Fruit fly (Drosophila melanogaster) whole organism, embryonic: Measurements from ENCODE around the gene Hydr2.
"Not testable (repeated sequence)": the region's sequence is repeated elsewhere in the genome, so short reads cannot be mapped to it uniquely, and the experiment has no call there.

Source experiments
- ATbp ChIP-seq: fragments of 200-800 bp; sonication (Bioruptor generic); optimal IDR thresholded peaks from 2 replicates; lab custom pipeline; 2017; ENCODE audit warnings: missing biosample characterization, mild to moderate bottlenecking, missing genetic modification characterization, missing genetic modification reagents
- Atf6 ChIP-seq: fragments of 200-800 bp; sonication (Bioruptor generic); IDR thresholded peaks from 2 replicates; pipeline ENCODE4 v1.3.6; 2022; ENCODE audit warnings: missing biosample characterization, missing genetic modification characterization
- BEAF-32 ChIP-seq: fragments of 200-800 bp; sonication (Bioruptor generic); optimal IDR thresholded peaks from 3 replicates; lab custom pipeline; 2017; ENCODE audit warnings: missing biosample characterization, missing genetic modification characterization, mild to moderate bottlenecking, moderate library complexity, missing genetic modification reagents
- BtbVII ChIP-seq: fragments of 200-800 bp; sonication (Bioruptor generic); optimal IDR thresholded peaks from 3 replicates; lab custom pipeline; 2017; ENCODE audit warnings: missing biosample characterization, mild to moderate bottlenecking, missing genetic modification characterization
- CG11456 ChIP-seq: fragments of 200-800 bp; sonication (Bioruptor generic); IDR thresholded peaks from 3 replicates; pipeline ENCODE4 v1.3.6; 2022; ENCODE audit warnings: missing biosample characterization, missing genetic modification characterization
- CG12769 ChIP-seq: fragments of 200-800 bp; sonication (Bioruptor generic); optimal IDR thresholded peaks from 2 replicates; lab custom pipeline; 2019; ENCODE audit warnings: missing biosample characterization, mild to moderate bottlenecking, missing genetic modification characterization, moderate library complexity
- CG14014 ChIP-seq: fragments of 200-800 bp; sonication (Bioruptor generic); IDR thresholded peaks from 2 replicates; pipeline ENCODE4 v1.3.6; 2022; ENCODE audit warnings: missing biosample characterization, missing genetic modification characterization
- CG15011 ChIP-seq: fragments of 200-800 bp; sonication (Bioruptor generic); optimal IDR thresholded peaks from 3 replicates; lab custom pipeline; 2018; ENCODE audit warnings: missing biosample characterization, mild to moderate bottlenecking, missing genetic modification characterization
- CG15514 ChIP-seq: fragments of 200-800 bp; sonication (Bioruptor generic); optimal IDR thresholded peaks from 3 replicates; lab custom pipeline; 2017; ENCODE audit warnings: missing biosample characterization, missing genetic modification characterization, mild to moderate bottlenecking, moderate library complexity, missing genetic modification reagents
- CG16863 ChIP-seq: fragments of 200-800 bp; sonication (Bioruptor generic); optimal IDR thresholded peaks from 3 replicates; lab custom pipeline; 2016; ENCODE audit warnings: missing biosample characterization, missing genetic modification characterization
- CG17186 ChIP-seq: fragments of 200-800 bp; sonication (Bioruptor generic); optimal IDR thresholded peaks from 3 replicates; lab custom pipeline; 2017; ENCODE audit warnings: missing biosample characterization, missing genetic modification reagents, missing genetic modification characterization
- CG17359 ChIP-seq: fragments of 200-800 bp; sonication (Bioruptor generic); optimal IDR thresholded peaks from 3 replicates; lab custom pipeline; 2018; ENCODE audit warnings: missing biosample characterization, mild to moderate bottlenecking, missing genetic modification characterization, moderate library complexity
- CG2678 ChIP-seq: fragments of 200-800 bp; sonication (Bioruptor generic); optimal IDR thresholded peaks from 3 replicates; lab custom pipeline; 2019; ENCODE audit warnings: missing biosample characterization, mild to moderate bottlenecking, missing genetic modification characterization, moderate library complexity
- CG2875 ChIP-seq: fragments of 200-800 bp; sonication (Bioruptor generic); optimal IDR thresholded peaks from 2 replicates; lab custom pipeline; 2017; ENCODE audit warnings: missing biosample characterization, mild to moderate bottlenecking, missing genetic modification characterization, missing genetic modification reagents
- CG31224 ChIP-seq: fragments of 200-800 bp; sonication (Bioruptor generic); IDR thresholded peaks from 2 replicates; pipeline ENCODE4 v1.3.6; 2022; ENCODE audit warnings: missing biosample characterization, missing genetic modification characterization
- CG33557 ChIP-seq: fragments of 200-800 bp; sonication (Bioruptor generic); optimal IDR thresholded peaks from 2 replicates; lab custom pipeline; 2019; ENCODE audit warnings: missing biosample characterization, mild to moderate bottlenecking, missing genetic modification characterization, moderate library complexity
- CG3838 ChIP-seq: fragments of 200-800 bp; sonication (Bioruptor generic); optimal IDR thresholded peaks from 3 replicates; lab custom pipeline; 2016; ENCODE audit warnings: missing biosample characterization, missing genetic modification characterization
- CG4617 ChIP-seq: fragments of 200-800 bp; sonication (Bioruptor generic); optimal IDR thresholded peaks from 3 replicates; lab custom pipeline; 2016; ENCODE audit warnings: missing biosample characterization, missing genetic modification characterization, borderline replicate concordance
- CG6813 ChIP-seq: fragments of 200-800 bp; sonication (Bioruptor generic); optimal IDR thresholded peaks from 2 replicates; lab custom pipeline; 2017; ENCODE audit warnings: missing biosample characterization, missing genetic modification characterization, mild to moderate bottlenecking, moderate library complexity, missing genetic modification reagents
- CG8290 ChIP-seq, 3 experiments: fragments of 200-800 bp; sonication (Bioruptor generic); optimal IDR thresholded peaks; 2 replicates each; lab custom pipeline; 2016 to 2019; ENCODE audit warnings: missing biosample characterization in 3 of 3, missing genetic modification characterization in 3 of 3, mild to moderate bottlenecking in 2 of 3, moderate library complexity in 1 of 3
- CG9797 ChIP-seq: fragments of 200-800 bp; sonication (Bioruptor generic); optimal IDR thresholded peaks from 3 replicates; lab custom pipeline; 2018; ENCODE audit warnings: missing biosample characterization, mild to moderate bottlenecking, missing genetic modification characterization
- Dp ChIP-seq: fragments of 200-800 bp; sonication (Bioruptor generic); optimal IDR thresholded peaks from 2 replicates; lab custom pipeline; 2018; ENCODE audit warnings: missing biosample characterization, mild to moderate bottlenecking, missing genetic modification characterization, moderate library complexity
- Fer1 ChIP-seq: fragments of 200-800 bp; sonication (Bioruptor generic); optimal IDR thresholded peaks from 2 replicates; lab custom pipeline; 2017; ENCODE audit warnings: missing biosample characterization, mild to moderate bottlenecking, missing genetic modification characterization
- Hmr ChIP-seq: fragments of 200-800 bp; sonication (Bioruptor generic); optimal IDR thresholded peaks from 3 replicates; lab custom pipeline; 2017; ENCODE audit warnings: mild to moderate bottlenecking, missing biosample characterization, missing genetic modification reagents, missing genetic modification characterization
- Jarid2 ChIP-seq: fragments of 200-800 bp; sonication (Bioruptor generic); optimal IDR thresholded peaks from 3 replicates; lab custom pipeline; 2017; ENCODE audit warnings: mild to moderate bottlenecking, missing biosample characterization, missing genetic modification reagents, missing genetic modification characterization
- MESR4 ChIP-seq: fragments of 200-800 bp; sonication (Bioruptor generic); optimal IDR thresholded peaks from 2 replicates; lab custom pipeline; 2018; ENCODE audit warnings: missing biosample characterization, mild to moderate bottlenecking, missing genetic modification characterization, moderate library complexity
- Mad ChIP-seq: fragments of 200-800 bp; sonication (Bioruptor generic); optimal IDR thresholded peaks from 2 replicates; lab custom pipeline; 2016; ENCODE audit warnings: missing biosample characterization, missing genetic modification characterization
- Med ChIP-seq: fragments of 200-800 bp; sonication (Bioruptor generic); peaks from one replicate; lab custom pipeline; 2016; ENCODE audit warnings: missing biosample characterization, missing genetic modification characterization, mild to moderate bottlenecking, inconsistent platforms, moderate library complexity
- PHDP ChIP-seq: fragments of 200-800 bp; sonication (Bioruptor generic); optimal IDR thresholded peaks from 3 replicates; lab custom pipeline; 2018; ENCODE audit warnings: missing biosample characterization, mild to moderate bottlenecking, missing genetic modification characterization, moderate library complexity
- YL-1 ChIP-seq: fragments of 200-800 bp; sonication (Bioruptor generic); optimal IDR thresholded peaks from 3 replicates; lab custom pipeline; 2017; ENCODE audit warnings: missing biosample characterization, mild to moderate bottlenecking, missing genetic modification characterization
- ara ChIP-seq: fragments of 200-800 bp; sonication (Bioruptor generic); IDR thresholded peaks from 2 replicates; pipeline ENCODE4 v1.3.6; 2022; ENCODE audit warnings: missing biosample characterization, missing genetic modification characterization
- caup ChIP-seq: fragments of 200-800 bp; sonication (Bioruptor generic); optimal IDR thresholded peaks from 3 replicates; lab custom pipeline; 2017; ENCODE audit warnings: missing biosample characterization, mild to moderate bottlenecking, missing genetic modification characterization, moderate library complexity; ENCODE audit not compliant: severe bottlenecking
- da ChIP-seq: fragments of 200-800 bp; sonication (Bioruptor generic); optimal IDR thresholded peaks from 2 replicates; lab custom pipeline; 2016; ENCODE audit warnings: missing biosample characterization, missing genetic modification characterization
- ewg ChIP-seq: fragments of 200-800 bp; sonication (Bioruptor generic); optimal IDR thresholded peaks from 3 replicates; lab custom pipeline; 2017; ENCODE audit warnings: mild to moderate bottlenecking, missing biosample characterization, missing genetic modification reagents, missing genetic modification characterization
- fd3F ChIP-seq: fragments of 200-800 bp; sonication (Bioruptor generic); optimal IDR thresholded peaks from 2 replicates; lab custom pipeline; 2018; ENCODE audit warnings: missing biosample characterization, mild to moderate bottlenecking, missing genetic modification characterization, moderate library complexity
- fu2 ChIP-seq: fragments of 200-800 bp; sonication (Bioruptor generic); optimal IDR thresholded peaks from 2 replicates; lab custom pipeline; 2016; ENCODE audit warnings: missing biosample characterization, missing genetic modification characterization
- gfzf ChIP-seq: fragments of 200-800 bp; sonication (Bioruptor generic); optimal IDR thresholded peaks from 2 replicates; lab custom pipeline; 2016; ENCODE audit warnings: missing biosample characterization, mild to moderate bottlenecking, missing genetic modification characterization, moderate library complexity
- grn ChIP-seq: fragments of 200-800 bp; sonication (Bioruptor generic); optimal IDR thresholded peaks from 3 replicates; lab custom pipeline; 2017; ENCODE audit warnings: missing biosample characterization, missing genetic modification characterization
- h ChIP-seq: fragments of >200 bp; optimal IDR thresholded peaks from 2 replicates; lab custom pipeline; 2017
- lab ChIP-seq: fragments of 200-800 bp; sonication (Bioruptor generic); optimal IDR thresholded peaks from 3 replicates; lab custom pipeline; 2017; ENCODE audit warnings: missing biosample characterization, missing genetic modification characterization, mild to moderate bottlenecking, moderate library complexity, missing genetic modification reagents
- nau ChIP-seq: fragments of 200-800 bp; sonication (Bioruptor generic); optimal IDR thresholded peaks from 3 replicates; lab custom pipeline; 2017; ENCODE audit warnings: missing biosample characterization, mild to moderate bottlenecking, missing genetic modification characterization, missing genetic modification reagents
- nom ChIP-seq: fragments of 200-800 bp; sonication (Bioruptor generic); optimal IDR thresholded peaks from 2 replicates; lab custom pipeline; 2017; ENCODE audit warnings: missing biosample characterization, missing genetic modification characterization, mild to moderate bottlenecking, moderate library complexity, missing genetic modification reagents
- odd ChIP-seq: fragments of 200-800 bp; sonication (Bioruptor generic); optimal IDR thresholded peaks from 2 replicates; lab custom pipeline; 2017; ENCODE audit warnings: missing biosample characterization, mild to moderate bottlenecking, missing genetic modification characterization
- pzg ChIP-seq: fragments of 200-800 bp; sonication (Bioruptor generic); optimal IDR thresholded peaks from 3 replicates; lab custom pipeline; 2018; ENCODE audit warnings: missing biosample characterization, mild to moderate bottlenecking, missing genetic modification characterization, moderate library complexity
- sens ChIP-seq: fragments of 200-800 bp; sonication (Bioruptor generic); peaks from one replicate; lab custom pipeline; 2016; ENCODE audit warnings: missing biosample characterization, missing genetic modification characterization
- sqz ChIP-seq: fragments of 200-800 bp; sonication (Bioruptor generic); optimal IDR thresholded peaks from 3 replicates; lab custom pipeline; 2018; ENCODE audit warnings: missing biosample characterization, mild to moderate bottlenecking, missing genetic modification characterization
- wek ChIP-seq: fragments of 200-800 bp; sonication (Bioruptor generic); optimal IDR thresholded peaks from 3 replicates; lab custom pipeline; 2018; ENCODE audit warnings: missing biosample characterization, mild to moderate bottlenecking, missing genetic modification characterization, moderate library complexity

Gene Hydr2

dm6 chr2L:3163490-3163889 lies at the start of gene Hydr2:
Gene Hydr2, plus strand, starts transcription at chr2L:3163645.
- TF ChIP-seq sqz: peak; percentile 78
- TF ChIP-seq pzg (GFP tag; lab: Kevin White, UChicago): peak; percentile 36
- peak; percentile 33 for TF ChIP-seq Dp
- not testable (repeated sequence) for TF ChIP-seq CG8290 (GFP tag; optimal IDR thresholded peaks at IDR 0.05; lab: Kevin White, UChicago)
- TF ChIP-seq CG8290 (tag; optimal IDR thresholded peaks at IDR 0.05; lab: Kevin White, UChicago): peak in 1 of 2 experiments; percentile 17
- TF ChIP-seq ewg: peak; percentile 59
- TF ChIP-seq Jarid2: peak; percentile 72
- peak; percentile 25 for TF ChIP-seq CG9797 (GFP tag; lab: Kevin White, UChicago)
- peak; percentile 70 for TF ChIP-seq MESR4 (GFP tag; lab: Kevin White, UChicago)
- TF ChIP-seq sens: peak; percentile 27
- peak; percentile 46 for TF ChIP-seq BEAF-32
- TF ChIP-seq nom (GFP tag; lab: Kevin White, UChicago): peak; percentile 25
- peak; percentile 34 for TF ChIP-seq YL-1 (GFP tag; lab: Kevin White, UChicago)
- peak; percentile 16 for TF ChIP-seq CG4617 (GFP tag; lab: Kevin White, UChicago)
- peak; percentile 24 for TF ChIP-seq Fer1 (GFP tag; lab: Kevin White, UChicago)
- TF ChIP-seq gfzf (GFP tag; lab: Kevin White, UChicago): peak; percentile 54
- TF ChIP-seq Med (GFP tag; lab: Kevin White, UChicago): peak; percentile 11
- TF ChIP-seq CG17186: peak; percentile 12
- TF ChIP-seq, all 482 proteins: peak for 17; not testable (repeated sequence) for 465

- TF ChIP-seq grn (GFP tag; lab: Kevin White, UChicago): no peak
- peak; percentile 42 for TF ChIP-seq Hmr (GFP tag; lab: Kevin White, UChicago)
- 0 out of 2 replicates have a peak, but pooled peaks have one; percentile 34 for TF ChIP-seq Atf6 (GFP tag; lab: Robert Waterston, UW)
- peak; percentile 70 for TF ChIP-seq lab (GFP tag; lab: Kevin White, UChicago)
- peak; percentile 29 for TF ChIP-seq CG6813 (GFP tag; lab: Kevin White, UChicago)
- TF ChIP-seq h (lab: Kevin White, UChicago): no peak
- no peak for TF ChIP-seq CG16863 (GFP tag; lab: Kevin White, UChicago)
- 0 out of 3 replicates have a peak, but pooled peaks have one; percentile 11 for TF ChIP-seq CG11456 (GFP tag; lab: Robert Waterston, UW)
- TF ChIP-seq odd (GFP tag; lab: Kevin White, UChicago): peak; percentile 26
- TF ChIP-seq PHDP (tag; lab: Kevin White, UChicago): peak; percentile 20
- TF ChIP-seq ara: no peak
- TF ChIP-seq wek (GFP tag; lab: Kevin White, UChicago): peak; percentile 7
- no peak for TF ChIP-seq CG31224 (GFP tag; lab: Robert Waterston, UW)
- TF ChIP-seq CG2678 (tag; lab: Kevin White, UChicago): peak; percentile 19
- TF ChIP-seq CG2875: peak; percentile 13
- peak; percentile 1 for TF ChIP-seq da (GFP tag; lab: Kevin White, UChicago)
- no peak for TF ChIP-seq CG3838 (GFP tag; lab: Kevin White, UChicago)
- peak; percentile 8 for TF ChIP-seq Fer1 (GFP tag; lab: Kevin White, UChicago)
- TF ChIP-seq Med (GFP tag; lab: Kevin White, UChicago): peak; percentile 83
- 0 out of 2 replicates have a peak, but pooled peaks have one; percentile 25 for TF ChIP-seq CG14014 (GFP tag; lab: Robert Waterston, UW)
- TF ChIP-seq BtbVII (GFP tag; lab: Kevin White, UChicago): peak; percentile 56
- TF ChIP-seq caup (GFP tag; lab: Kevin White, UChicago): peak; percentile 18
- peak; percentile 4 for TF ChIP-seq CG15011 (GFP tag; lab: Kevin White, UChicago)
- TF ChIP-seq fu2: no peak
- TF ChIP-seq CG8290 (GFP tag; optimal IDR thresholded peaks at IDR 0.05; lab: Kevin White, UChicago): no peak
- peak in 1 of 2 experiments; percentile 37 for TF ChIP-seq CG8290 (tag; optimal IDR thresholded peaks at IDR 0.05; lab: Kevin White, UChicago)
- no peak for TF ChIP-seq CG33557 (GFP tag; lab: Kevin White, UChicago)
- TF ChIP-seq fd3F (GFP tag; lab: Kevin White, UChicago): peak; percentile 10
- peak; percentile 0 for TF ChIP-seq CG17359
- peak; percentile 11 for TF ChIP-seq Mad
- TF ChIP-seq ATbp (GFP tag; lab: Kevin White, UChicago): peak; percentile 46
- peak; percentile 51 for TF ChIP-seq CG12769 (tag; lab: Kevin White, UChicago)
- TF ChIP-seq nau (GFP tag; lab: Kevin White, UChicago): peak; percentile 25
- TF ChIP-seq CG15514 (GFP tag; lab: Kevin White, UChicago): peak; percentile 9
Observed at dm6 chr2L:3114132-3114531, 49.3 kb upstream of the Hydr2 start.
